Fruit fly (Drosophila melanogaster) whole organism, embryonic: ENCODE data around the gene Top3alpha.

Experiments
- B-H1 ChIP-seq: fragments of 200-800 bp; sonication (Bioruptor generic); IDR thresholded peaks from 3 replicates; pipeline ENCODE4 v1.3.6; 2022; ENCODE audit warnings: missing biosample characterization, missing genetic modification characterization
- CG10147 ChIP-seq: fragments of 200-800 bp; sonication (Bioruptor generic); optimal IDR thresholded peaks from 2 replicates; lab custom pipeline; 2019; ENCODE audit warnings: missing biosample characterization, mild to moderate bottlenecking, missing genetic modification characterization, moderate library complexity
- CG11696 ChIP-seq: fragments of 200-800 bp; sonication (Bioruptor generic); IDR thresholded peaks from 2 replicates; pipeline ENCODE4 v1.3.6; 2022; ENCODE audit warnings: missing biosample characterization, missing genetic modification characterization
- CG12659 ChIP-seq: fragments of 200-800 bp; sonication (Bioruptor generic); optimal IDR thresholded peaks from 3 replicates; lab custom pipeline; 2017; ENCODE audit warnings: mild to moderate bottlenecking, missing biosample characterization, missing genetic modification reagents, missing genetic modification characterization
- CG13123 ChIP-seq: fragments of 200-800 bp; sonication (Bioruptor generic); optimal IDR thresholded peaks from 2 replicates; lab custom pipeline; 2016; ENCODE audit warnings: missing biosample characterization, missing genetic modification characterization
- CG15479 ChIP-seq: fragments of 200-800 bp; sonication (Bioruptor generic); optimal IDR thresholded peaks from 3 replicates; lab custom pipeline; 2019; ENCODE audit warnings: missing biosample characterization, mild to moderate bottlenecking, missing genetic modification characterization, moderate library complexity
- CG15696 ChIP-seq: fragments of 200-800 bp; sonication (Bioruptor generic); optimal IDR thresholded peaks from 2 replicates; lab custom pipeline; 2019; ENCODE audit warnings: missing biosample characterization, mild to moderate bottlenecking, missing genetic modification characterization, moderate library complexity
- CG16815 ChIP-seq: fragments of 200-800 bp; sonication (Bioruptor generic); optimal IDR thresholded peaks from 3 replicates; lab custom pipeline; 2017; ENCODE audit warnings: missing biosample characterization, mild to moderate bottlenecking, missing genetic modification characterization
- CG17186 ChIP-seq: fragments of 200-800 bp; sonication (Bioruptor generic); optimal IDR thresholded peaks from 3 replicates; lab custom pipeline; 2017; ENCODE audit warnings: missing biosample characterization, missing genetic modification reagents, missing genetic modification characterization
- CG17912 ChIP-seq: fragments of 200-800 bp; sonication (Bioruptor generic); optimal IDR thresholded peaks from 2 replicates; lab custom pipeline; 2018; ENCODE audit warnings: missing biosample characterization, mild to moderate bottlenecking, missing genetic modification characterization
- CG31365 ChIP-seq: fragments of 200-800 bp; sonication (Bioruptor generic); optimal IDR thresholded peaks from 2 replicates; lab custom pipeline; 2018; ENCODE audit warnings: missing biosample characterization, mild to moderate bottlenecking, missing genetic modification characterization
- CG3847 ChIP-seq: fragments of 200-800 bp; sonication (Bioruptor generic); IDR thresholded peaks from 2 replicates; pipeline ENCODE4 v1.3.6; 2022; ENCODE audit warnings: missing biosample characterization, missing genetic modification characterization
- CG42726 ChIP-seq: fragments of 200-800 bp; sonication (Bioruptor generic); IDR thresholded peaks from 2 replicates; pipeline ENCODE4 v1.3.6; 2022; ENCODE audit warnings: missing biosample characterization, missing genetic modification characterization; ENCODE audit not compliant: partially characterized antibody
- CG4707 ChIP-seq: fragments of 200-800 bp; sonication (Bioruptor generic); optimal IDR thresholded peaks from 2 replicates; lab custom pipeline; 2018; ENCODE audit warnings: missing biosample characterization, mild to moderate bottlenecking, missing genetic modification characterization, moderate library complexity
- CG4854 ChIP-seq: fragments of 200-800 bp; sonication (Bioruptor generic); optimal IDR thresholded peaks from 2 replicates; lab custom pipeline; 2016; ENCODE audit warnings: missing biosample characterization, missing genetic modification characterization, inconsistent platforms
- CG6683 ChIP-seq: fragments of 200-800 bp; sonication (Bioruptor generic); optimal IDR thresholded peaks from 2 replicates; lab custom pipeline; 2017; ENCODE audit warnings: missing biosample characterization, mild to moderate bottlenecking, missing genetic modification characterization, missing genetic modification reagents
- CG7556 ChIP-seq: fragments of 200-800 bp; sonication (Bioruptor generic); optimal IDR thresholded peaks from 2 replicates; lab custom pipeline; 2017; ENCODE audit warnings: missing biosample characterization, mild to moderate bottlenecking, missing genetic modification characterization
- CG8290 ChIP-seq, 3 experiments: fragments of 200-800 bp; sonication (Bioruptor generic); optimal IDR thresholded peaks; 2 replicates each; lab custom pipeline; 2016 to 2019; ENCODE audit warnings: missing biosample characterization in 3 of 3, missing genetic modification characterization in 3 of 3, mild to moderate bottlenecking in 2 of 3, moderate library complexity in 1 of 3
- CG8388 ChIP-seq: fragments of 200-800 bp; sonication (Bioruptor generic); optimal IDR thresholded peaks from 2 replicates; lab custom pipeline; 2019; ENCODE audit warnings: missing biosample characterization, mild to moderate bottlenecking, missing genetic modification characterization, moderate library complexity
- CG8478 ChIP-seq: fragments of >200 bp; optimal IDR thresholded peaks from 2 replicates; lab custom pipeline; 2018
- CG8765 ChIP-seq: fragments of 200-800 bp; sonication (Bioruptor generic); IDR thresholded peaks from 2 replicates; pipeline ENCODE4 v1.3.6; 2022; ENCODE audit warnings: missing biosample characterization, missing genetic modification characterization
- Dip2 ChIP-seq: fragments of 200-800 bp; sonication (Bioruptor generic); IDR thresholded peaks from 2 replicates; pipeline ENCODE4 v1.3.6; 2022; ENCODE audit warnings: missing biosample characterization, missing genetic modification characterization
- Jarid2 ChIP-seq: fragments of 200-800 bp; sonication (Bioruptor generic); optimal IDR thresholded peaks from 3 replicates; lab custom pipeline; 2017; ENCODE audit warnings: mild to moderate bottlenecking, missing biosample characterization, missing genetic modification reagents, missing genetic modification characterization
- Nf-YA ChIP-seq: fragments of 200-800 bp; sonication (Bioruptor generic); IDR thresholded peaks from 2 replicates; pipeline ENCODE4 v1.3.6; 2022; ENCODE audit warnings: missing biosample characterization, missing genetic modification characterization
- NfI ChIP-seq: fragments of 200-800 bp; sonication (Bioruptor generic); optimal IDR thresholded peaks from 3 replicates; lab custom pipeline; 2018; ENCODE audit warnings: missing biosample characterization, mild to moderate bottlenecking, missing genetic modification characterization, moderate library complexity
- Scr ChIP-seq: fragments of 200-800 bp; sonication (Bioruptor generic); IDR thresholded peaks from 2 replicates; pipeline ENCODE4 v1.3.6; 2022; ENCODE audit warnings: missing biosample characterization, missing genetic modification characterization; ENCODE audit not compliant: partially characterized antibody
- Sin3A ChIP-seq: fragments of >200 bp; optimal IDR thresholded peaks from 2 replicates; lab custom pipeline; 2018
- Spps ChIP-seq: fragments of 200-800 bp; sonication (Bioruptor generic); optimal IDR thresholded peaks from 2 replicates; lab custom pipeline; 2018; ENCODE audit warnings: missing biosample characterization, mild to moderate bottlenecking, missing genetic modification characterization
- Sry-δ ChIP-seq: fragments of 200-800 bp; sonication (Bioruptor generic); optimal IDR thresholded peaks from 2 replicates; lab custom pipeline; 2016; ENCODE audit warnings: missing biosample characterization, missing genetic modification characterization
- Ssrp ChIP-seq: fragments of 200-800 bp; sonication (Bioruptor generic); optimal IDR thresholded peaks from 2 replicates; lab custom pipeline; 2018; ENCODE audit warnings: missing biosample characterization, mild to moderate bottlenecking, missing genetic modification characterization, moderate library complexity
- btn ChIP-seq: fragments of 200-800 bp; sonication (Bioruptor generic); optimal IDR thresholded peaks from 2 replicates; lab custom pipeline; 2016; ENCODE audit warnings: missing biosample characterization, missing genetic modification characterization
- cas ChIP-seq: fragments of 200-800 bp; sonication (Bioruptor generic); IDR thresholded peaks from 2 replicates; pipeline ENCODE4 v1.3.6; 2022; ENCODE audit warnings: missing biosample characterization, missing genetic modification characterization
- caup ChIP-seq: fragments of 200-800 bp; sonication (Bioruptor generic); optimal IDR thresholded peaks from 3 replicates; lab custom pipeline; 2017; ENCODE audit warnings: missing biosample characterization, mild to moderate bottlenecking, missing genetic modification characterization, moderate library complexity; ENCODE audit not compliant: severe bottlenecking
- cg ChIP-seq: fragments of 200-800 bp; sonication (Bioruptor generic); optimal IDR thresholded peaks from 3 replicates; lab custom pipeline; 2019; ENCODE audit warnings: missing biosample characterization, mild to moderate bottlenecking, missing genetic modification characterization, moderate library complexity
- chif ChIP-seq, 2 experiments: fragments of 200-800 bp; sonication (Bioruptor generic); optimal IDR thresholded peaks; 3 replicates each; lab custom pipeline; 2016; ENCODE audit warnings: missing biosample characterization in 2 of 2, missing genetic modification characterization in 2 of 2
- fd102C ChIP-seq: fragments of 200-800 bp; sonication (Bioruptor generic); optimal IDR thresholded peaks from 2 replicates; lab custom pipeline; 2018; ENCODE audit warnings: missing biosample characterization, mild to moderate bottlenecking, missing genetic modification characterization, moderate library complexity
- fd3F ChIP-seq: fragments of 200-800 bp; sonication (Bioruptor generic); optimal IDR thresholded peaks from 2 replicates; lab custom pipeline; 2018; ENCODE audit warnings: missing biosample characterization, mild to moderate bottlenecking, missing genetic modification characterization, moderate library complexity
- fd96Cb ChIP-seq: fragments of 200-800 bp; sonication (Bioruptor generic); optimal IDR thresholded peaks from 2 replicates; lab custom pipeline; 2018; ENCODE audit warnings: missing biosample characterization, mild to moderate bottlenecking, missing genetic modification characterization, moderate library complexity
- fru ChIP-seq: fragments of >200 bp; optimal IDR thresholded peaks from 2 replicates; lab custom pipeline; 2017
- kah ChIP-seq: fragments of 200-800 bp; sonication (Bioruptor generic); optimal IDR thresholded peaks from 2 replicates; lab custom pipeline; 2018; ENCODE audit warnings: missing biosample characterization, mild to moderate bottlenecking, missing genetic modification characterization
- kni ChIP-seq: fragments of 200-800 bp; sonication (Bioruptor generic); optimal IDR thresholded peaks from 3 replicates; lab custom pipeline; 2017; ENCODE audit warnings: mild to moderate bottlenecking, missing biosample characterization, missing genetic modification reagents, missing genetic modification characterization
- nom ChIP-seq: fragments of 200-800 bp; sonication (Bioruptor generic); optimal IDR thresholded peaks from 2 replicates; lab custom pipeline; 2017; ENCODE audit warnings: missing biosample characterization, missing genetic modification characterization, mild to moderate bottlenecking, moderate library complexity, missing genetic modification reagents
- odd ChIP-seq: fragments of 200-800 bp; sonication (Bioruptor generic); optimal IDR thresholded peaks from 2 replicates; lab custom pipeline; 2017; ENCODE audit warnings: missing biosample characterization, mild to moderate bottlenecking, missing genetic modification characterization
- onecut ChIP-seq: fragments of 200-800 bp; sonication (Bioruptor generic); IDR thresholded peaks from 2 replicates; pipeline ENCODE4 v1.3.6; 2022; ENCODE audit warnings: missing biosample characterization, missing genetic modification characterization
- prd ChIP-seq, 3 experiments: fragments of >200 bp in 2 of 3; fragments of 200-800 bp in 1 of 3; sonication (Bioruptor generic) in 1 of 3; optimal IDR thresholded peaks in 2 of 3; IDR thresholded peaks in 1 of 3; 2 replicates in 2 of 3; 3 replicates in 1 of 3; pipeline versions ENCODE4 v1.3.6 to Lab custom; 2017 to 2022; ENCODE audit warnings: missing biosample characterization in 1 of 3, missing genetic modification characterization in 1 of 3
- pum ChIP-seq: fragments of 200-800 bp; sonication (Bioruptor generic); optimal IDR thresholded peaks from 2 replicates; lab custom pipeline; 2016; ENCODE audit warnings: missing biosample characterization, missing genetic modification characterization
- slp2 ChIP-seq: fragments of 200-800 bp; sonication (Bioruptor generic); optimal IDR thresholded peaks from 2 replicates; lab custom pipeline; 2016; ENCODE audit warnings: missing biosample characterization, missing genetic modification characterization
- usp ChIP-seq: fragments of >200 bp; optimal IDR thresholded peaks from 2 replicates; lab custom pipeline; 2017; ENCODE audit warnings: missing biosample characterization, missing genetic modification characterization
- zen ChIP-seq: fragments of 200-800 bp; sonication (Bioruptor generic); optimal IDR thresholded peaks from 3 replicates; lab custom pipeline; 2018; ENCODE audit warnings: missing biosample characterization, mild to moderate bottlenecking, missing genetic modification characterization, moderate library complexity

Gene Top3alpha

DNA sequence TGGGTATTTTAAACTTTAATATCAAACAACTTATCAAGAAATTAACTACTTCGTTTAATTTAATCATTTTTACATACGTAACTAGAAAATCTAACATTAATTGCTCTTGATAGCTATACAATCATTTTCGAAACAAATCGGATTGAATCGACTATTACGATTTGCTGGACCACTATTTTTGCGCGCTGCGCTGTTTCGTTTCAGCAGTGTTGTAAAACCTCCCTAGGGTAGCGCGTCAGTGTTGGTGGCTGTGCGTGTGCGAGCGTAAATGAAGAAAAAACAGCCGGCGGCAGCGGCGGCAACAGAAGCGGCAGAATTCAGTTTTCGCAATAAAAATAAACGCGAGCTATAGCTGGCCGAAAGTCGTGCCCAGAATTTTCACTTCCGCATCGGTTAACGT lies 35.3 kb downstream of the Top3alpha start, which contains the start of gene CG33116 (continued):
- no peak for TF ChIP-seq prd (optimal IDR thresholded peaks at IDR 0.05; lab: Kevin White, UChicago)
- peak; percentile 76 for TF ChIP-seq prd (GFP tag; IDR thresholded peaks at IDR 0.05; lab: Robert Waterston, UW)
- TF ChIP-seq CG15696: peak; percentile 85
- peak; percentile 61 for TF ChIP-seq CG16815 (GFP tag; lab: Kevin White, UChicago)
- peak; percentile 81 for TF ChIP-seq CG12659
- peak; percentile 48 for TF ChIP-seq Sry-δ (GFP tag; lab: Kevin White, UChicago)
- peak; percentile 76 for TF ChIP-seq CG13123 (GFP tag; lab: Kevin White, UChicago)
- peak; percentile 52 for TF ChIP-seq CG4707 (GFP tag; lab: Kevin White, UChicago)
- TF ChIP-seq CG3847 (GFP tag; lab: Robert Waterston, UW): peak; percentile 83
- TF ChIP-seq CG4854 (GFP tag; lab: Kevin White, UChicago): peak; percentile 70
- TF ChIP-seq nom (GFP tag; lab: Kevin White, UChicago): peak; percentile 70
- no peak for TF ChIP-seq usp (GFP tag; lab: Kevin White, UChicago)
- TF ChIP-seq CG8765 (GFP tag; lab: Robert Waterston, UW): peak; percentile 42; the same call in 1 of the 2 replicates
- peak; percentile 79 for TF ChIP-seq CG7556
- TF ChIP-seq CG8290 (GFP tag; optimal IDR thresholded peaks at IDR 0.05; lab: Kevin White, UChicago): peak; percentile 88
- TF ChIP-seq CG8290 (tag; optimal IDR thresholded peaks at IDR 0.05; lab: Kevin White, UChicago): peak; percentile 42 to 93
- TF ChIP-seq CG6683 (GFP tag; lab: Kevin White, UChicago): peak; percentile 30
- TF ChIP-seq odd (GFP tag; lab: Kevin White, UChicago): peak; percentile 66
- peak; percentile 40 for TF ChIP-seq Jarid2 (GFP tag; lab: Kevin White, UChicago)
- TF ChIP-seq zen (tag; lab: Kevin White, UChicago): peak; percentile 64
- TF ChIP-seq btn (GFP tag; lab: Kevin White, UChicago): peak; percentile 59
- peak; percentile 66 for TF ChIP-seq Ssrp (tag; lab: Kevin White, UChicago)
- peak; percentile 82 for TF ChIP-seq caup (GFP tag; lab: Kevin White, UChicago)
- TF ChIP-seq CG8478 (lab: Kevin White, UChicago): no peak
- TF ChIP-seq CG31365 (tag; lab: Kevin White, UChicago): peak; percentile 37
- TF ChIP-seq Spps (tag; lab: Kevin White, UChicago): peak; percentile 56
- TF ChIP-seq NfI: peak; percentile 87
- peak; percentile 73 for TF ChIP-seq slp2 (GFP tag; lab: Kevin White, UChicago)
- TF ChIP-seq CG15479 (GFP tag; lab: Kevin White, UChicago): peak; percentile 41
- peak; percentile 70 for TF ChIP-seq CG17186 (GFP tag; lab: Kevin White, UChicago)
- TF ChIP-seq Dip2 (GFP tag; lab: Robert Waterston, UW): no peak
- peak; percentile 81 for TF ChIP-seq onecut
- peak; percentile 32; the same call in 1 of the 2 replicates for TF ChIP-seq cas (GFP tag; lab: Robert Waterston, UW)
- TF ChIP-seq Sin3A (lab: Kevin White, UChicago): peak; percentile 80
- peak; percentile 27; the same call in 1 of the 2 replicates for TF ChIP-seq Scr (GFP tag; lab: Robert Waterston, UW)
- peak; percentile 56 for TF ChIP-seq CG17912 (GFP tag; lab: Kevin White, UChicago)
- TF ChIP-seq chif (GFP tag; optimal IDR thresholded peaks at IDR 0.05; lab: Kevin White, UChicago): peak; percentile 80 to 81
- peak; percentile 85 for TF ChIP-seq pum
- no peak; the same call in 1 of the 2 replicates for TF ChIP-seq CG42726
- no peak for TF ChIP-seq fru
- TF ChIP-seq CG10147 (GFP tag; lab: Kevin White, UChicago): peak; percentile 45
- no peak for TF ChIP-seq fd102C
- peak; percentile 10 for TF ChIP-seq fd3F (GFP tag; lab: Kevin White, UChicago)
- TF ChIP-seq B-H1 (GFP tag; lab: Robert Waterston, UW): peak; percentile 44; the same call in 1 of the 3 replicates
- TF ChIP-seq CG8388 (GFP tag; lab: Kevin White, UChicago): peak; percentile 77
- TF ChIP-seq kni (GFP tag; lab: Kevin White, UChicago): peak; percentile 12
- peak; percentile 72 for TF ChIP-seq fd96Cb (tag; lab: Kevin White, UChicago)
- peak; percentile 76 for TF ChIP-seq cg
- TF ChIP-seq CG11696 (GFP tag; lab: Robert Waterston, UW): peak; percentile 100
- no peak; the same call in 1 of the 2 replicates for TF ChIP-seq Nf-YA (GFP tag; lab: Robert Waterston, UW)
- TF ChIP-seq kah (GFP tag; lab: Kevin White, UChicago): peak; percentile 43
